Fruit fly (Drosophila melanogaster) Kc167 (cell line): Measurements from ENCODE around the gene AGO2.

Experiments
- Myc ChIP-seq: fragments of >200 bp; optimal IDR thresholded peaks from 2 replicates; lab custom pipeline; 2017; ENCODE audit warnings: missing external identifiers
- Sin3A ChIP-seq: fragments of >200 bp; optimal IDR thresholded peaks from 2 replicates; lab custom pipeline; 2018; ENCODE audit warnings: missing external identifiers
- h ChIP-seq: fragments of >200 bp; optimal IDR thresholded peaks from 3 replicates; lab custom pipeline; 2018; ENCODE audit warnings: missing external identifiers
- insv ChIP-seq: fragments of >200 bp; optimal IDR thresholded peaks from 3 replicates; lab custom pipeline; 2018; ENCODE audit warnings: missing external identifiers
- psq ChIP-seq: fragments of >200 bp; optimal IDR thresholded peaks from 2 replicates; lab custom pipeline; 2017; ENCODE audit warnings: missing external identifiers

DNA sequence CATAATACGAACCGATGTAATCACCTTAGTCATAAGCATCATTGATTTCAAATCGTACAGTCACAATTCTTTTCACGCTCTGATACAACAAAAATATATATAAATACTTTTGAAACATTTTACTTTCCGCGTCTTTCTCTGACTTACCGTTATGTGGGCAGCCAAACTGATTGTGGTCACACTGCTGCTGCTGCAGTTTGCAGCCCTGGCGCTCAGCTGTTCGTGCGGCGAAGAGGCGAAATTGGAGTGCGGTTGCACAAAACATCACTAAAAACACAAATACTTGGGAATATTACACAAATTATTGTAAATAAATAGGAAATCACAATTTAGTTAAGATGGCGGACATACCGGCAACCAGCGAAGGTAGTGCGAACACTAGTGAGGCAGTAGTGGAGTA is 44.5 kb upstream of the AGO2 start, which contains the start of the genes gdl and gdl-ORF39:
- TF ChIP-seq psq (lab: Kevin White, UChicago) (no peak), insv (lab: Kevin White, UChicago) (no peak), Myc (no peak), Sin3A (lab: Kevin White, UChicago) (no peak), h (no peak)
